Worm (Caenorhabditis elegans) whole organism, early embryonic: ENCODE measurements around the gene fbxa-27.

ENCODE experiments used
- F13C5.2 ChIP-seq: sonication (generic microtip); optimal IDR thresholded peaks from 2 replicates; lab custom pipeline; 2017; ENCODE audit warnings: mild to moderate bottlenecking, missing genetic modification characterization, inconsistent platforms, missing compliant biosample characterization
- aly-1 ChIP-seq: sonication (generic microtip); optimal IDR thresholded peaks from 2 replicates; lab custom pipeline; 2016; ENCODE audit warnings: missing genetic modification characterization, missing compliant biosample characterization
- ama-1 ChIP-seq: fragments of 150-350 bp; optimal IDR thresholded peaks from 2 replicates; lab custom pipeline; 2014
- ets-7 ChIP-seq: sonication (generic microtip); optimal IDR thresholded peaks from 2 replicates; lab custom pipeline; 2016; ENCODE audit warnings: missing genotype, missing genetic modification characterization, missing compliant biosample characterization
- flt-1 ChIP-seq: fragments of 200-800 bp; sonication (Bioruptor generic); IDR thresholded peaks from 2 replicates; pipeline ENCODE4 v1.3.6; 2022; ENCODE audit warnings: missing genetic modification characterization, missing compliant biosample characterization
- hmbx-1 ChIP-seq: sonication (generic microtip); optimal IDR thresholded peaks from 2 replicates; lab custom pipeline; 2016; ENCODE audit warnings: mild to moderate bottlenecking, missing genetic modification characterization, missing compliant biosample characterization
- pes-1 ChIP-seq: fragments of 200-800 bp; sonication (Bioruptor generic); IDR thresholded peaks from 2 replicates; pipeline ENCODE4 v1.3.6; 2022; ENCODE audit warnings: missing genetic modification reagents, missing genetic modification characterization, missing compliant biosample characterization
- scrt-1 ChIP-seq: fragments of 200-800 bp; sonication (Bioruptor generic); IDR thresholded peaks from 2 replicates; pipeline ENCODE4 v1.3.6; 2022; ENCODE audit warnings: missing genetic modification characterization, missing compliant biosample characterization
- tbx-37 ChIP-seq: fragments of 200-800 bp; sonication (Bioruptor generic); conservative IDR thresholded peaks from 2 replicates; pipeline ENCODE4 v1.3.6; 2022; ENCODE audit warnings: missing genetic modification reagents, missing genetic modification characterization, missing compliant biosample characterization
- tra-4 ChIP-seq: sonication (generic microtip); optimal IDR thresholded peaks from 2 replicates; lab custom pipeline; 2017; ENCODE audit warnings: missing genetic modification characterization, missing compliant biosample characterization

DNA sequence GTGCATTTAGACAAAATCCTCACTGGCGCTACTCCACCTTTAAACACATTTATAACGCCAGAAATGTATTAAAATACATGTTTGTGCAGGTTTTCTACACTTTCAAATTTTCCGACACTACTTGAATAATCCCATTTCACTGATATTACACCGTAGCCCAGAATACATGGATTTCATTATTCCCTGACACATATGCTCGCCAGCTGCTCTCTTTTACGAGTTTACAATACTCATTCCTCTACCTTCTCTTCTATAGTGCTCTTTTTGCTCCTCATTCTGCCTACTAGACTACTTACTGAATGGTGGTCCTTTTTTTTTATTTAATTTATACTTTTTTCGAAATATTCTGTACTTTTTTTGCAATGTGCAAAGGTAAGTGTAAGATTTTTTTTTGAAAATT is 29.8 kb downstream of the fbxa-27 start:
- no peak for TF ChIP-seq ama-1
- TF ChIP-seq tbx-37 (GFP tag; lab: Robert Waterston, UW) = no peak
- no peak for TF ChIP-seq pes-1
- TF ChIP-seq F13C5.2 (tag; lab: Kevin White, UChicago) = no peak
- TF ChIP-seq ets-7 = no peak
- TF ChIP-seq flt-1 (GFP tag; lab: Robert Waterston, UW) = no peak
- TF ChIP-seq hmbx-1 (tag; lab: Kevin White, UChicago) = no peak
- TF ChIP-seq tra-4 = no peak
- TF ChIP-seq scrt-1 (GFP tag; lab: Robert Waterston, UW) = no peak
- no peak for TF ChIP-seq aly-1 (tag; lab: Kevin White, UChicago)
